Worm (Caenorhabditis elegans): ENCODE results near the gene clec-186.

The clec-186 gene

ce11 chrIV:12836208-12836607 lies 29.7 kb upstream of the clec-186 start, which contains the start of gene M02B1.3:
M02B1.3 (plus strand) TSS chrIV:12836508.
- TF ChIP-seq atf-7 (tag; optimal IDR thresholded peaks at IDR 0.05) (no peak), Y95B8A.8 (GFP tag; IDR thresholded peaks at IDR 0.05) (no peak), lin-54 (GFP tag; optimal IDR thresholded peaks at IDR 0.05) (no peak), B0336.3 (GFP tag; IDR thresholded peaks at IDR 0.05) (no peak), bed-1 (GFP tag; IDR thresholded peaks at IDR 0.05) (no peak), zfh-2 (GFP tag; conservative IDR thresholded peaks at IDR 0.05) (peak; percentile 39; the same call in 1 of the 2 replicates), let-526 (GFP tag; IDR thresholded peaks at IDR 0.05) (no peak), lin-26 (GFP tag; IDR thresholded peaks at IDR 0.05) (0 out of 2 replicates have a peak, but pooled peaks have one; percentile 20), nfyb-1 (GFP tag; IDR thresholded peaks at IDR 0.05) (0 out of 2 replicates have a peak, but pooled peaks have one; percentile 22), F49E8.2 (tag; optimal IDR thresholded peaks at IDR 0.05; ENCODE audit: insufficient read depth) (no peak), Y53G8AR.9 (GFP tag; conservative IDR thresholded peaks at IDR 0.05) (no peak), pha-4 (tag; optimal IDR thresholded peaks at IDR 0.05) (no peak), madf-6 (GFP tag; IDR thresholded peaks at IDR 0.05) (0 out of 2 replicates have a peak, but pooled peaks have one; percentile 12), somi-1 (GFP tag; optimal IDR thresholded peaks at IDR 0.05) (no peak), B0035.1 (tag; optimal IDR thresholded peaks at IDR 0.05) (no peak)

- TF ChIP-seq ekl-4 (GFP tag; IDR thresholded peaks at IDR 0.05): 0 out of 2 replicates have a peak, but pooled peaks have one; percentile 28
- TF ChIP-seq him-1 (tag; optimal IDR thresholded peaks at IDR 0.05): peak; percentile 41
- no peak for TF ChIP-seq snpc-4 (GFP tag; optimal IDR thresholded peaks at IDR 0.05)
- TF ChIP-seq snpc-4 (tag; optimal IDR thresholded peaks at IDR 0.05): peak in 1 of 4 experiments; percentile 4
- TF ChIP-seq hsf-1 (GFP tag; IDR thresholded peaks at IDR 0.05): no peak
- 0 out of 2 replicates have a peak, but pooled peaks have one; percentile 13 for TF ChIP-seq pbrm-1 (GFP tag; IDR thresholded peaks at IDR 0.05)
- peak; percentile 41 for TF ChIP-seq nhr-80 (tag; optimal IDR thresholded peaks at IDR 0.05)
- TF ChIP-seq F37B4.10 (GFP tag; IDR thresholded peaks at IDR 0.05): no peak
- no peak for TF ChIP-seq cebp-1 (GFP tag; IDR thresholded peaks at IDR 0.05)
- peak; percentile 45 for TF ChIP-seq cebp-1 (tag; optimal IDR thresholded peaks at IDR 0.05)
- 0 out of 2 replicates have a peak, but pooled peaks have one; percentile 30 for TF ChIP-seq madf-6 (GFP tag; IDR thresholded peaks at IDR 0.05)
- no peak for TF ChIP-seq ceh-27 (GFP tag; optimal IDR thresholded peaks at IDR 0.05)
- TF ChIP-seq ama-1 (optimal IDR thresholded peaks at IDR 0.05): peak; percentile 28
- TF ChIP-seq ama-1 (GFP tag; optimal IDR thresholded peaks at IDR 0.05): no peak
- peak; percentile 17; the same call in 1 of the 2 replicates for TF ChIP-seq hmg-1.2 (GFP tag; IDR thresholded peaks at IDR 0.05)
- 0 out of 2 replicates have a peak, but pooled peaks have one; percentile 66 for TF ChIP-seq Y56A3A.18 (GFP tag; IDR thresholded peaks at IDR 0.05)
- no peak for TF ChIP-seq athp-1 (tag; optimal IDR thresholded peaks at IDR 0.05)
- peak; percentile 43; the same call in 1 of the 2 replicates for TF ChIP-seq nfyb-1 (GFP tag; IDR thresholded peaks at IDR 0.05)
- no peak for TF ChIP-seq unc-62 (GFP tag; optimal IDR thresholded peaks at IDR 0.05)
- TF ChIP-seq hlh-12 (tag; optimal IDR thresholded peaks at IDR 0.05): no peak
- TF ChIP-seq repo-1 (tag; optimal IDR thresholded peaks at IDR 0.05): peak; percentile 45
- peak; percentile 4 for TF ChIP-seq die-1 (tag; optimal IDR thresholded peaks at IDR 0.05)
- TF ChIP-seq B0336.3 (GFP tag; IDR thresholded peaks at IDR 0.05): peak; percentile 75
- peak; percentile 28; the same call in 1 of the 2 replicates for TF ChIP-seq dox-1 (GFP tag; IDR thresholded peaks at IDR 0.05)
- TF ChIP-seq tbp1 (GFP tag; optimal IDR thresholded peaks at IDR 0.05): peak; percentile 18
- peak; percentile 9 for TF ChIP-seq lin-40 (tag; optimal IDR thresholded peaks at IDR 0.05)
These were observed 25.6 kb upstream of the clec-186 start for ce11 chrIV:12840348-12840747.

- no peak for TF ChIP-seq ztf-22 (GFP tag; optimal IDR thresholded peaks at IDR 0.05)
- TF ChIP-seq rec-8 (tag; optimal IDR thresholded peaks at IDR 0.05): no peak
- TF ChIP-seq snpc-1.3 (tag; optimal IDR thresholded peaks at IDR 0.05; ENCODE audit: insufficient read depth): no peak
- TF ChIP-seq K11D2.4 (GFP tag; IDR thresholded peaks at IDR 0.05): no peak
- no peak for TF ChIP-seq ama-1 (optimal IDR thresholded peaks at IDR 0.05)
- no peak for TF ChIP-seq ama-1 (GFP tag; optimal IDR thresholded peaks at IDR 0.05)
- no peak for TF ChIP-seq let-526 (GFP tag; IDR thresholded peaks at IDR 0.05)
- no peak for TF ChIP-seq rpc-1 (optimal IDR thresholded peaks at IDR 0.05)
- TF ChIP-seq rpc-1 (tag; optimal IDR thresholded peaks at IDR 0.05): no peak
- TF ChIP-seq sptf-2 (GFP tag; optimal IDR thresholded peaks at IDR 0.05): no peak
- no peak for TF ChIP-seq cebp-1 (GFP tag; IDR thresholded peaks at IDR 0.05)
- no peak for TF ChIP-seq cebp-1 (tag; optimal IDR thresholded peaks at IDR 0.05)
- no peak for TF ChIP-seq hmg-20 (GFP tag; IDR thresholded peaks at IDR 0.05)
- no peak for TF ChIP-seq T26A5.8 (tag; optimal IDR thresholded peaks at IDR 0.05)
These were observed 25.0 kb upstream of the clec-186 start for ce11 chrIV:12840873-12841272.
